Fruit fly (Drosophila melanogaster): ENCODE data around the gene Lim1.

DNA sequence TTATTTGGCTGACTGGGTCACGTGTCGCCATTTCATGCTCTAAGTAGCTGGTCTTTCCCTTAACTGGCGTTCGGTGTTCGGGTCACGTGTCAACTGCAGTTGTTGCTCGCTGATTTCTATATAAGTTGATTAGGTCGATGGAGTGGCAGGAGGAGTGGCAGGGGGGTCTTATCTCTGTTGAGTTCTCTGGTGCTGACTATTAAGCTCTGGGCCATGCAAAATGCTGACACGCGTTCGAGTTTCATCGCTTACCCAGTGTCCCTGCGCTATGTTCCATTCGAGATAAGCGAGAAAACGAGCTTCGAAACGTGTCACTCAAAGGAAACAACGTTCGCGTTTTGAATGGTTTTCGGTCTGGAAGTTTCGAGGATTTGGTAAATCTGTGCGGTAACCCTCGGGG, 36.4 kb downstream of the Lim1 start:
- no peak for TF ChIP-seq usp (GFP tag; optimal IDR thresholded peaks at IDR 0.05)
- no peak for TF ChIP-seq pan (optimal IDR thresholded peaks at IDR 0.05)

All from whole organism.